Fruit fly (Drosophila melanogaster) whole organism, adult: Measurements from ENCODE around the gene CG13050.

ENCODE experiments used
- CG11617 ChIP-seq: fragments of 200-800 bp; sonication (Bioruptor generic); optimal IDR thresholded peaks from 2 replicates; lab custom pipeline; 2017; ENCODE audit warnings: mild to moderate bottlenecking, missing biosample characterization, missing genetic modification reagents, missing genetic modification characterization
- CG12768 ChIP-seq: fragments of 200-800 bp; sonication (Bioruptor generic); optimal IDR thresholded peaks from 2 replicates; lab custom pipeline; 2017; ENCODE audit warnings: missing biosample characterization, missing genetic modification characterization, mild to moderate bottlenecking, moderate library complexity, missing genetic modification reagents
- CG14711 ChIP-seq: fragments of 200-800 bp; sonication (Bioruptor generic); optimal IDR thresholded peaks from 2 replicates; lab custom pipeline; 2018; ENCODE audit warnings: missing biosample characterization, mild to moderate bottlenecking, missing genetic modification characterization, moderate library complexity
- CG1620 ChIP-seq: fragments of 200-800 bp; sonication (Bioruptor generic); optimal IDR thresholded peaks from 2 replicates; lab custom pipeline; 2016; ENCODE audit warnings: missing biosample characterization, missing genetic modification characterization
- CG33017 ChIP-seq: fragments of 200-800 bp; sonication (Bioruptor generic); optimal IDR thresholded peaks from 2 replicates; lab custom pipeline; 2018; ENCODE audit warnings: missing biosample characterization, mild to moderate bottlenecking, missing genetic modification characterization, moderate library complexity
- CG5204 ChIP-seq: fragments of 200-800 bp; sonication (Bioruptor generic); optimal IDR thresholded peaks from 2 replicates; lab custom pipeline; 2016; ENCODE audit warnings: missing biosample characterization, missing genetic modification characterization
- CG7045 ChIP-seq: fragments of 200-800 bp; sonication (Bioruptor generic); optimal IDR thresholded peaks from 2 replicates; lab custom pipeline; 2017; ENCODE audit warnings: missing biosample characterization, mild to moderate bottlenecking, missing genetic modification characterization
- CG7101 ChIP-seq: fragments of 200-800 bp; sonication (Bioruptor generic); optimal IDR thresholded peaks from 2 replicates; lab custom pipeline; 2018; ENCODE audit warnings: missing biosample characterization, mild to moderate bottlenecking, missing genetic modification characterization, moderate library complexity
- Clk ChIP-seq: fragments of 200-800 bp; sonication (Bioruptor generic); optimal IDR thresholded peaks from 2 replicates; lab custom pipeline; 2017; ENCODE audit warnings: missing biosample characterization, missing genetic modification characterization
- Crg-1 ChIP-seq: fragments of 200-800 bp; sonication (Bioruptor generic); optimal IDR thresholded peaks from 2 replicates; lab custom pipeline; 2016; ENCODE audit warnings: missing biosample characterization, missing genetic modification characterization
- Hr96 ChIP-seq: fragments of 200-800 bp; sonication (Bioruptor generic); optimal IDR thresholded peaks from 2 replicates; lab custom pipeline; 2016; ENCODE audit warnings: missing biosample characterization, missing genetic modification characterization
- Mnt ChIP-seq: fragments of 200-800 bp; sonication (Bioruptor generic); optimal IDR thresholded peaks from 2 replicates; lab custom pipeline; 2016; ENCODE audit warnings: missing biosample characterization, mild to moderate bottlenecking, missing genetic modification characterization
- bab1 ChIP-seq: fragments of 200-800 bp; sonication (Bioruptor generic); optimal IDR thresholded peaks from 3 replicates; lab custom pipeline; 2019; ENCODE audit warnings: missing biosample characterization, mild to moderate bottlenecking, missing genetic modification characterization, moderate library complexity
- cic ChIP-seq: fragments of 200-800 bp; sonication (Bioruptor generic); optimal IDR thresholded peaks from 2 replicates; lab custom pipeline; 2017; ENCODE audit warnings: missing biosample characterization, mild to moderate bottlenecking, missing genetic modification characterization, moderate library complexity
- cnc ChIP-seq, 2 experiments: fragments of >200 bp; optimal IDR thresholded peaks; 2 replicates each; lab custom pipeline; 2017
- kay ChIP-seq: fragments of 200-800 bp; sonication (Bioruptor generic); peaks from one replicate; lab custom pipeline; 2016; ENCODE audit warnings: missing biosample characterization, missing genetic modification characterization, borderline replicate concordance
- ovo ChIP-seq: fragments of 200-800 bp; sonication (Bioruptor generic); optimal IDR thresholded peaks from 2 replicates; lab custom pipeline; 2016; ENCODE audit warnings: missing biosample characterization, missing genetic modification characterization
- pad ChIP-seq: fragments of 200-800 bp; sonication (Bioruptor generic); optimal IDR thresholded peaks from 3 replicates; lab custom pipeline; 2017; ENCODE audit warnings: missing biosample characterization, missing genetic modification characterization, mild to moderate bottlenecking, moderate library complexity, missing genetic modification reagents
- tj ChIP-seq: fragments of 200-800 bp; sonication (Bioruptor generic); optimal IDR thresholded peaks from 3 replicates; lab custom pipeline; 2017; ENCODE audit warnings: missing biosample characterization, mild to moderate bottlenecking, missing genetic modification characterization, moderate library complexity
- toe ChIP-seq: fragments of 200-800 bp; sonication (Bioruptor generic); optimal IDR thresholded peaks from 2 replicates; lab custom pipeline; 2016; ENCODE audit warnings: missing biosample characterization, missing genetic modification characterization

CG13050 gene

DNA sequence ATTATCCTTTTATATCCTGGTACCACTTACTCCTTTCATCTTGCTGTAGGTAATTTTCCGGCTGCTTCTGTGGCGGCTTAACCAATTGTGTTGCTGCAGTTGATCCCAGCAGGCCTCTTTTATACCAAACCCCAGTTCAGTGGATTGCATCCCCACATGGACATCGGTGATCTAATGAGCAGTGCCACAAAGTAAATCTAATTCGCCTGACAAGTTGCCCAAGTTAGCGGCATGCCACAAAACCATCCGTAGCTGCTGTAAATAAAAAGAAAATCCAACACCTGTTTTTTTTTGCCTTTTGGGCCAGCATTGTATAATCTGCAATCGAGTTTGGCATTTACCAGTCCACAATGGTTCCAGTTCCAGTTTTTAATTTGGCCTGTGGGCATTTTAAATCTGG lies at the start of gene CG13050:
Gene CG13050, minus strand, starts transcription at position 101 of the 400 bp plus-strand sequence.
- TF ChIP-seq CG5204 (GFP tag; lab: Kevin White, UChicago) (no peak), tj (GFP tag; lab: Kevin White, UChicago) (no peak)

DNA sequence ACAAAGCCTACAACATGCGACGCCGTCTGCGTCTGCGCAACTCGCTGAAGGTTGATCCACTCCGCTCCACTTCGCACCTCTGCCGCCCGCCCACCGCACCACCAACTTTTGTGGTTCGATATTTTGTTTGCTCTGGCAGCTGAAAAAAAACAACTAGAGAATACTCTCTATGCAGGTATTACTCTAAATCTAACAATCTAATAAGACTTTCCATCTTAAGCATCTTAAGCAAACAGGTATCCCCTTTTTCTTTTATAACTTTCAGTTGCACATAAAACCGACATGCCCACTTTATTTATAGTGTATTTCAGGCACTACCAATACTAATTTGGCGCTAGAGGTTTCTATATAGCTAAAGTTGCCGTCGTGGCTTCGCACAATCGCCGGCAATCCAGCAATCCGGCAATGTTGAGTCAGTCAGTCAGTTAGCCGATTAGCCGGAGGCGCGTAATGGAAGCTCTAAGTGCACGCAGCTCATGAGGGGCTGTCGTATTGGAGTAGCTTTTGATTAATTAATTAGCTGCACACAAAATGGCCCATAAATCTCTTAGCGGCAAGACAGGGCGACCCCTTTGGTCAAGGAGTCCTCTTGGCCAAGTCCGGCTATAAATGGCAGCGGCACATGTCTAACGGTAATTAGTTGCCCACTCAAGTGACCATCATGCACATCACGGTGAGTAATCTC lies 49.3 kb upstream of the CG13050 start, which contains the start of gene CG13058:
Gene CG13058, plus strand, starts transcription at position 635 of the 685 bp plus-strand sequence.
- TF ChIP-seq CG5204 (GFP tag; lab: Kevin White, UChicago), result no peak
- TF ChIP-seq kay (GFP tag; lab: Kevin White, UChicago), result no peak
- TF ChIP-seq CG7101 (tag; lab: Kevin White, UChicago), result no peak
- TF ChIP-seq CG1620, result no peak
- no peak for TF ChIP-seq bab1 (GFP tag; lab: Kevin White, UChicago)
- no peak for TF ChIP-seq CG7045 (GFP tag; lab: Kevin White, UChicago)
- no peak for TF ChIP-seq ovo (GFP tag; lab: Kevin White, UChicago)
- no peak for TF ChIP-seq Mnt (GFP tag; lab: Kevin White, UChicago)
- no peak for TF ChIP-seq CG12768 (GFP tag; lab: Kevin White, UChicago)
- no peak for TF ChIP-seq Clk (GFP tag; lab: Kevin White, UChicago)
- no peak for TF ChIP-seq tj (GFP tag; lab: Kevin White, UChicago)
- no peak for TF ChIP-seq CG11617
- no peak for TF ChIP-seq cnc (optimal IDR thresholded peaks at IDR 0.05; lab: Kevin White, UChicago)
- TF ChIP-seq toe (GFP tag; lab: Kevin White, UChicago), result no peak
- no peak for TF ChIP-seq CG33017 (tag; lab: Kevin White, UChicago)

DNA sequence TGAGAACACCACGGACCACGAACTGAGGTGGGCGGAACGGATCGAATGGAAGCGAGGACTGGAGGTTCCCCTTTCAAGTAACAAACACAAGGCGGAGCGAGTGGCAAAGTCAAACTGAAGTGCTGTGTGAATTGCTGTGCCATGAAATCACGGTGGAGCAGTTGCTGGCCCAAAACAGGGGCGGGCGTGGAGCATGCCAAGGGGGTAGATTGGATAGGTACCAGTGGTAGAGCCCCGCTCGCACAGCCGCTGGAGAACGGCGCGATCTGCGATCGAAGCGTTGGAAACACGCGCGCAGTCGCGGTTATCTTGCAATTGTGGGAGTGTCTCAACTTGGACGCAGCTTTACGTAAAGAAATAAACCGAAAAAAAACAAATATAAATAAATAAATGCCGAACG lies 48.7 kb upstream of the CG13050 start, which contains the start of gene CG13038:
Gene CG13038, minus strand, starts transcription at position 118 of the 400 bp plus-strand sequence.
- TF ChIP-seq CG33017 (tag; lab: Kevin White, UChicago) (no peak), Mnt (GFP tag; lab: Kevin White, UChicago) (no peak), bab1 (GFP tag; lab: Kevin White, UChicago) (no peak)

DNA sequence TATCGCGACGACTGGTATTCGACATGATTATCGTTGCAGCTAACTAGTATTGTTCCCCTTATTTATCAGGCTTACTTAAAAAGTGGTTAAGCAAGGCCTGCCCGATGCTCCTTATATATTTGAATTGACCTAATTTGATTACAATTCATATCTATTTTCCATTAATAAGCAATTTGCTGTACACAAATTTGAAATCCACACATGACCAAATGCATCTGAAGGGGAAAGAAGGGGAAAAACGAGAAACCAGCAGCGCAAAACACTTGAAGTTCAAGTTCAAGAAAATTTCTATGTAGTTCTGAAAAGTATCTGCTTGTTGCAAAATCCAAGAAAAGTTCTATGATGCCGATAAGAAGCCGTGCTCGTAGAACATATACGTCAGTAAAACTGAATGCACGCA lies 47.6 kb upstream of the CG13050 start, which contains the start of the genes CG13040 and CG13039:
Gene CG13040, minus strand, starts transcription at position 101 of the 400 bp plus-strand sequence.
Gene CG13039, minus strand, starts transcription at position 106 of the 400 bp plus-strand sequence.
- TF ChIP-seq pad (GFP tag; lab: Kevin White, UChicago) (no peak), CG7101 (tag; lab: Kevin White, UChicago) (no peak), CG11617 (no peak), CG5204 (GFP tag; lab: Kevin White, UChicago) (no peak), CG14711 (tag; lab: Kevin White, UChicago) (no peak), toe (GFP tag; lab: Kevin White, UChicago) (no peak), cnc (optimal IDR thresholded peaks at IDR 0.05; lab: Kevin White, UChicago) (no peak), cic (GFP tag; lab: Kevin White, UChicago) (no peak), Crg-1 (GFP tag; lab: Kevin White, UChicago) (no peak), kay (GFP tag; lab: Kevin White, UChicago) (no peak), tj (GFP tag; lab: Kevin White, UChicago) (no peak), bab1 (GFP tag; lab: Kevin White, UChicago) (no peak), Clk (GFP tag; lab: Kevin White, UChicago) (no peak), Mnt (GFP tag; lab: Kevin White, UChicago) (no peak), CG33017 (tag; lab: Kevin White, UChicago) (no peak)

DNA sequence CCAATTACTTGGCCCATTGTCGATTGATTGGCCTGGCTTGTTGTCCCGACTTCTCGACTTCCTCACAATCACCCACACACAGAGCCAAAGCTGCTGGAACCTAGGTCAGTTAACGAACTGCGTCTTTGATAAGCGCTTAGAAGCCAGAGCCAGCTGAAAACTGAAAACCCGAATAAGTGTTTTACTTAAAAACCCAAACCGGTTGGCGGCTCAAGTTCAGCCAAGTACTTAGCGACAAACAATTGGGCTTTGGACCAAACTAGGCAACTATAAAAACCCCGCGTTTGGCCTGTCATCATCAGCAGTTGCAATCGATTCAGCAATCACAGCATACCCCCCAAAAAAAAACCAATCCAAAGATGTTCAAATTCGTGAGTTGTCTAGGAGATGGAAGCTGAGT lies 44.3 kb upstream of the CG13050 start, which contains the start of gene CG13059:
Gene CG13059, plus strand, starts transcription at position 301 of the 400 bp plus-strand sequence.
- TF ChIP-seq toe (GFP tag; lab: Kevin White, UChicago) (no peak), CG12768 (GFP tag; lab: Kevin White, UChicago) (no peak), CG33017 (tag; lab: Kevin White, UChicago) (no peak), CG5204 (GFP tag; lab: Kevin White, UChicago) (no peak)

DNA sequence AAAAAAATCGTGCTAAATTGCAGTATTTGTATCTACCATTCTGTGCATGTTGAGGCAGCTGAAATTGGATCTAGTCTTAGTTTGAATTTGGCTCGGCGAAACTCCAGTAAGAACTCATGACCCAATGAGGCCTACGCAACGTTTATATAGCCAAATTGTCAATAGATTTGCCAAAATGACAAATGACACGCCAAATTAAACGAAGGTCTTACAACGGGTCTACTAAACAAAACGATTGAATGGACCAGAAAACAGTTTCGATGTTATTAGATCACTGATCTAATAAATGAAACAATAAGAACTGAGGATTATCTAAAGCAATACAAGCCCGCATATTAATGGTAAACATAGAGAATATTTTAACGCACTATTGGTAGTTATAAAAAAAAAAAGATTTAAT lies 42.1 kb upstream of the CG13050 start, which contains the start of gene CG42718:
Gene CG42718, minus strand, starts transcription at position 101 of the 400 bp plus-strand sequence.
- TF ChIP-seq CG14711 (tag; lab: Kevin White, UChicago) (no peak), cnc (optimal IDR thresholded peaks at IDR 0.05; lab: Kevin White, UChicago) (no peak), CG7045 (GFP tag; lab: Kevin White, UChicago) (no peak), CG12768 (GFP tag; lab: Kevin White, UChicago) (no peak)

DNA sequence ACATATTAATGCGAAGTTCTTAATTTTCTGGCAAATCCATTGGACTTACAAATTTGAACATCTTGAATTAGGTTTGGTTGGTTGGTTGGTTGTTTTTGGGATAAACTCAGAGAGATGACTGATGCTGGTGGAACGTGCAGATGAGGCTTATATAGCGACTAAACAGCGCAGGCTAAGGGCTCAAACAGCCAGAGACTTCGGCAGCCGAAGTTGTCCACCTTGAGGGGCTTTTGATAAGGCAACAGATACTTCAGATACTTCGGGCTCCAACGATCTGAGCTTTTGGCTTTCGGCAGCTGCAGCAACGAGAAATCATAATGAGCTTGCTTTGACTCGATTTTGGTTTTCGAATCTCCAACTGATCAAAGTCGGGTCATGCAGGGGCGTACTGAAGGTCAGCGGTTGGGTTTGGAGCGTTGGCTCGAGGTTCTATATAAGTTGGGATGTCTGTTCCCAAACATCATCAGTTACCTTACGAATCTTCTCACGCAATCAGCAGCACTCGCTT lies 40.4 kb upstream of the CG13050 start, which contains the start of the genes CG13041 and CG13060:
Gene CG13041, minus strand, starts transcription at position 128 of the 508 bp plus-strand sequence.
Gene CG13060, plus strand, starts transcription at position 458 of the 508 bp plus-strand sequence.
- TF ChIP-seq tj (GFP tag; lab: Kevin White, UChicago) (no peak), CG11617 (no peak), CG7045 (GFP tag; lab: Kevin White, UChicago) (no peak), Crg-1 (GFP tag; lab: Kevin White, UChicago) (no peak), CG7101 (tag; lab: Kevin White, UChicago) (no peak), CG33017 (tag; lab: Kevin White, UChicago) (no peak), kay (GFP tag; lab: Kevin White, UChicago) (no peak), CG14711 (tag; lab: Kevin White, UChicago) (no peak), ovo (GFP tag; lab: Kevin White, UChicago) (no peak), CG12768 (GFP tag; lab: Kevin White, UChicago) (no peak), Hr96 (no peak), CG1620 (no peak), Mnt (GFP tag; lab: Kevin White, UChicago) (no peak)
